Worm (Caenorhabditis elegans) whole organism, L4/young adult: ENCODE measurements around the gene Y105C5B.9.
"Not testable (repeated sequence)": the region's sequence is repeated elsewhere in the genome, so short reads cannot be mapped to it uniquely, and the experiment has no call there.

Source experiments
- W03F9.2 ChIP-seq: fragments of 150-350 bp; optimal IDR thresholded peaks from 2 replicates; lab custom pipeline; 2014; ENCODE audit warnings: missing biosample characterization, missing genetic modification characterization
- dao-5 ChIP-seq: sonication (generic microtip); optimal IDR thresholded peaks from 2 replicates; lab custom pipeline; 2016; ENCODE audit warnings: missing genotype, missing genetic modification characterization, moderate library complexity, missing compliant biosample characterization
- him-1 ChIP-seq: sonication (generic microtip); optimal IDR thresholded peaks from 2 replicates; lab custom pipeline; 2016; ENCODE audit warnings: missing genotype, missing genetic modification reagents, missing genetic modification characterization, missing compliant biosample characterization

- not testable (repeated sequence) for TF ChIP-seq W03F9.2, him-1 (tag; lab: Kevin White, UChicago)
- peak; percentile 8 for TF ChIP-seq dao-5 (tag; lab: Kevin White, UChicago)
These were observed 2.7 kb downstream of the Y105C5B.9 start for ce11 chrIV:15933100-15933499.
